Fruit fly (Drosophila melanogaster): ENCODE data around the gene Jon25Bii.

Gene Jon25Bii

DNA sequence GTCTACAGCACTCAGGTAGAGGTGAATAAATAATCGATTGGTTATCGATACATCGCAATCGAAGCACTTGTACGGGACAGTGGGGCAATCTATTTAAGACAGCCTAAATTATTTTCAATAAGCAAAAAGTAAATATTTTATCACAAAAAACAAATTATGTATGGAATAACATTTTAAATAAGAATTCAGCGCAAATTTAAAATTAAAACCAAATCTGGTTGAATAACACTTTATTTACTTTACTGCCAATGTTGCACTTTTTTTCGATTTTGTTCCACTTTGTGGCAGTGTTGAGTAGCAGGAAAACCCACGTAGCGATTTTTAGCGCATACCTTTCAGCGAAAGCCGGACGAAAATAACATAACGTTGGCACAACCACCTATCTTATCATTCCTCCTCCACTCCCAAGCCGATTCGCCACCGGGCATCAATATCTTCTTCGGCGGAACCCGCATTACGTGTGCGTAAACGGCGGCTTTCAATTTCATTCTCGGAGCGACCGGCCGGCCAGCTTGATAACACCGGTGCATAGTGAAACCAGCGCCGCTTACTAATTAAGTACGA, 24.1 kb upstream of the Jon25Bii start, which contains the start of the genes Gmd and CG3792 (continued):
- TF ChIP-seq pum (GFP tag; optimal IDR thresholded peaks at IDR 0.05) (peak; percentile 94), gfzf (GFP tag; optimal IDR thresholded peaks at IDR 0.05) (peak; percentile 25), CG42726 (GFP tag; IDR thresholded peaks at IDR 0.05; ENCODE audit: partially characterized antibody) (peak; percentile 76), ewg (GFP tag; optimal IDR thresholded peaks at IDR 0.05) (peak; percentile 89), Tbp (GFP tag; optimal IDR thresholded peaks at IDR 0.05) (no peak), Oaz (GFP tag; IDR thresholded peaks at IDR 0.05) (peak; percentile 89), CG17829 (tag; optimal IDR thresholded peaks at IDR 0.05) (peak; percentile 95), Adf1 (GFP tag; IDR thresholded peaks at IDR 0.05) (peak; percentile 83), al (GFP tag; IDR thresholded peaks at IDR 0.05) (peak; percentile 96), Ets97D (GFP tag; optimal IDR thresholded peaks at IDR 0.05) (peak; percentile 87), Asciz (GFP tag; optimal IDR thresholded peaks at IDR 0.05) (no peak), CG4360 (GFP tag; IDR thresholded peaks at IDR 0.05) (peak; percentile 70), CG1529 (GFP tag; optimal IDR thresholded peaks at IDR 0.05) (peak; percentile 86), Kr (GFP tag; optimal IDR thresholded peaks at IDR 0.05) (no peak), Myb (GFP tag; optimal IDR thresholded peaks at IDR 0.05) (peak; percentile 77), da (GFP tag; optimal IDR thresholded peaks at IDR 0.05) (peak; percentile 69), btn (GFP tag; optimal IDR thresholded peaks at IDR 0.05) (peak; percentile 68), Lim3 (GFP tag; IDR thresholded peaks at IDR 0.05) (peak; percentile 71), CoRest (tag; optimal IDR thresholded peaks at IDR 0.05) (peak; percentile 97), CG9876 (GFP tag; optimal IDR thresholded peaks at IDR 0.05) (peak; percentile 75), eve (GFP tag; optimal IDR thresholded peaks at IDR 0.05) (peak in 1 of 2 experiments; percentile 67), E2f1 (GFP tag; IDR thresholded peaks at IDR 0.05) (peak; percentile 96), CG8290 (GFP tag; optimal IDR thresholded peaks at IDR 0.05) (peak; percentile 95), CG8290 (tag; optimal IDR thresholded peaks at IDR 0.05) (peak; percentile 82 to 84), CG7745 (tag; optimal IDR thresholded peaks at IDR 0.05) (no peak), CG3995 (GFP tag; optimal IDR thresholded peaks at IDR 0.05) (peak; percentile 85), Sox100B (GFP tag; optimal IDR thresholded peaks at IDR 0.05) (no peak), CG9437 (GFP tag; optimal IDR thresholded peaks at IDR 0.05) (peak; percentile 91), Nf-YC (tag; optimal IDR thresholded peaks at IDR 0.05) (peak; percentile 90), CG5953 (GFP tag; IDR thresholded peaks at IDR 0.05) (peak; percentile 93), Hmr (GFP tag; optimal IDR thresholded peaks at IDR 0.05) (peak; percentile 94), D19B (GFP tag; optimal IDR thresholded peaks at IDR 0.05) (peak; percentile 85), unc-4 (GFP tag; IDR thresholded peaks at IDR 0.05; ENCODE audit: partially characterized antibody) (peak; percentile 82), zen2 (GFP tag; IDR thresholded peaks at IDR 0.05; ENCODE audit: partially characterized antibody) (peak; percentile 72; the same call in 2 of the 3 replicates), CG14710 (tag; optimal IDR thresholded peaks at IDR 0.05) (peak; percentile 97), Antp (GFP tag; optimal IDR thresholded peaks at IDR 0.05) (peak; percentile 95), ro (GFP tag; IDR thresholded peaks at IDR 0.05) (peak; percentile 91), CG2202 (tag; optimal IDR thresholded peaks at IDR 0.05) (peak; percentile 73), bcd (GFP tag; optimal IDR thresholded peaks at IDR 0.05) (peak; percentile 94), CG18619 (GFP tag; optimal IDR thresholded peaks at IDR 0.05) (peak; percentile 93), Trl (optimal IDR thresholded peaks at IDR 0.05) (no peak), Trl (GFP tag; optimal IDR thresholded peaks at IDR 0.05) (peak; percentile 94), mam (GFP tag; optimal IDR thresholded peaks at IDR 0.05) (peak; percentile 97), CG11456 (GFP tag; IDR thresholded peaks at IDR 0.05) (peak; percentile 96), Lpt (GFP tag; optimal IDR thresholded peaks at IDR 0.05) (no peak), CG16779 (GFP tag; IDR thresholded peaks at IDR 0.05) (peak; percentile 89), her (GFP tag; optimal IDR thresholded peaks at IDR 0.05) (peak; percentile 90), CG18262 (tag; optimal IDR thresholded peaks at IDR 0.05) (peak; percentile 97), row (GFP tag; IDR thresholded peaks at IDR 0.05) (peak; percentile 99), CrebB (tag; optimal IDR thresholded peaks at IDR 0.05) (peak; percentile 77), CG17361 (GFP tag; IDR thresholded peaks at IDR 0.05) (peak; percentile 98), CG43689 (GFP tag; IDR thresholded peaks at IDR 0.05) (peak; percentile 87)

Data from whole organism, embryonic.